Fruit fly (Drosophila melanogaster) whole organism, wandering third instar larva: ENCODE data around the gene CG11670.
A peak's percentile ranks its signal among the peaks of the same experiment; 100 is the strongest.

Source experiments
- Abd-B ChIP-seq: fragments of >200 bp; optimal IDR thresholded peaks from 2 replicates; lab custom pipeline; 2017; ENCODE audit warnings: missing biosample characterization, missing genetic modification characterization
- CG32264 ChIP-seq: fragments of 200-800 bp; sonication (Bioruptor generic); optimal IDR thresholded peaks from 2 replicates; lab custom pipeline; 2016; ENCODE audit warnings: missing biosample characterization, missing genetic modification characterization
- CG9705 ChIP-seq: fragments of 200-800 bp; sonication (Bioruptor generic); optimal IDR thresholded peaks from 2 replicates; lab custom pipeline; 2018; ENCODE audit warnings: missing biosample characterization, mild to moderate bottlenecking, missing genetic modification characterization
- CrebA ChIP-seq: fragments of 200-800 bp; sonication (Bioruptor generic); optimal IDR thresholded peaks from 2 replicates; lab custom pipeline; 2016; ENCODE audit warnings: missing biosample characterization, mild to moderate bottlenecking, missing genetic modification characterization, borderline replicate concordance
- Dif ChIP-seq: fragments of 200-275, 200-300 bp; sonication (Bioruptor generic); optimal IDR thresholded peaks from 2 replicates; lab custom pipeline; 2018; ENCODE audit warnings: missing biosample characterization, missing genetic modification characterization; ENCODE audit not compliant: partially characterized antibody
- GATAd ChIP-seq: sonication (Bioruptor generic); optimal IDR thresholded peaks from 2 replicates; lab custom pipeline; 2016; ENCODE audit warnings: missing biosample characterization, missing genetic modification characterization
- HLH106 ChIP-seq: fragments of 200-800 bp; optimal IDR thresholded peaks from 3 replicates; lab custom pipeline; 2019; ENCODE audit warnings: missing biosample characterization, mild to moderate bottlenecking, missing genetic modification characterization, moderate library complexity
- Hnf4 ChIP-seq: fragments of 200-800 bp; sonication (Bioruptor generic); optimal IDR thresholded peaks from 2 replicates; lab custom pipeline; 2016; ENCODE audit warnings: missing biosample characterization, mild to moderate bottlenecking, missing genetic modification characterization
- Hr78 ChIP-seq: fragments of >200 bp; optimal IDR thresholded peaks from 2 replicates; lab custom pipeline; 2017; ENCODE audit warnings: missing biosample characterization, missing genetic modification characterization
- Hr83 ChIP-seq: fragments of 200-300 bp; sonication (Bioruptor generic); optimal IDR thresholded peaks from 2 replicates; lab custom pipeline; 2016; ENCODE audit warnings: missing biosample characterization, mild to moderate bottlenecking, missing genetic modification characterization, moderate library complexity; ENCODE audit not compliant: poor library complexity, severe bottlenecking
- Jra ChIP-seq: sonication (Bioruptor generic); optimal IDR thresholded peaks from 2 replicates; lab custom pipeline; 2016; ENCODE audit warnings: missing biosample characterization, missing genetic modification characterization
- Mio ChIP-seq: sonication (Bioruptor generic); optimal IDR thresholded peaks from 2 replicates; lab custom pipeline; 2016; ENCODE audit warnings: missing biosample characterization, missing genetic modification characterization
- Myc ChIP-seq: fragments of >200 bp; optimal IDR thresholded peaks from 2 replicates; lab custom pipeline; 2017
- N ChIP-seq: fragments of >200 bp; optimal IDR thresholded peaks from 2 replicates; lab custom pipeline; 2018; ENCODE audit warnings: missing biosample characterization, missing external identifiers, missing genetic modification characterization
- OdsH ChIP-seq: fragments of 200-800 bp; sonication (Bioruptor generic); optimal IDR thresholded peaks from 2 replicates; lab custom pipeline; 2016; ENCODE audit warnings: missing biosample characterization, mild to moderate bottlenecking, missing genetic modification characterization
- Rel ChIP-seq, 2 experiments: fragments of 200-800 bp; sonication (Bioruptor generic) in 1 of 2; optimal IDR thresholded peaks; 2 replicates in 1 of 2; 3 replicates in 1 of 2; lab custom pipeline; 2016 to 2019; ENCODE audit warnings: mild to moderate bottlenecking in 2 of 2, missing biosample characterization in 2 of 2, missing genetic modification characterization in 2 of 2, moderate library complexity in 1 of 2
- Sp1 ChIP-seq: fragments of 200-800 bp; sonication (Bioruptor generic); optimal IDR thresholded peaks from 3 replicates; lab custom pipeline; 2019; ENCODE audit warnings: missing biosample characterization, mild to moderate bottlenecking, missing genetic modification characterization, moderate library complexity
- Vsx2 ChIP-seq: fragments of 200-300, 225-300 bp; sonication (Bioruptor generic); optimal IDR thresholded peaks from 2 replicates; lab custom pipeline; 2018; ENCODE audit warnings: missing biosample characterization, missing genetic modification characterization; ENCODE audit not compliant: partially characterized antibody
- br ChIP-seq: fragments of 200-800 bp; sonication (Bioruptor generic); optimal IDR thresholded peaks from 2 replicates; lab custom pipeline; 2016; ENCODE audit warnings: missing biosample characterization, missing genetic modification characterization
- brk ChIP-seq: fragments of 200-800 bp; sonication (Bioruptor generic); optimal IDR thresholded peaks from 2 replicates; lab custom pipeline; 2016; ENCODE audit warnings: missing biosample characterization, mild to moderate bottlenecking, missing genetic modification characterization
- dl ChIP-seq, 2 experiments: fragments of 175-275, 200-275 bp in 1 of 2; fragments of 200-275 bp in 1 of 2; sonication (Bioruptor generic); optimal IDR thresholded peaks; lab custom pipeline; 2018; ENCODE audit warnings: mild to moderate bottlenecking in 2 of 2, missing biosample characterization in 2 of 2, missing genetic modification characterization in 2 of 2, moderate library complexity in 2 of 2; ENCODE audit not compliant: partially characterized antibody in 2 of 2, insufficient read depth in 1 of 2
- dmrt93B ChIP-seq: fragments of 200-800 bp; sonication (Bioruptor generic); optimal IDR thresholded peaks from 2 replicates; lab custom pipeline; 2018; ENCODE audit warnings: missing biosample characterization, mild to moderate bottlenecking, missing genetic modification characterization
- foxo ChIP-seq, 2 experiments: fragments of 200-800 bp; sonication (Bioruptor generic); optimal IDR thresholded peaks; 2 replicates in 1 of 2; 3 replicates in 1 of 2; lab custom pipeline; 2016 to 2017; ENCODE audit warnings: missing biosample characterization in 2 of 2, missing genetic modification characterization in 2 of 2
- fru ChIP-seq: fragments of 200-800 bp; sonication (Bioruptor generic); optimal IDR thresholded peaks from 3 replicates; lab custom pipeline; 2016; ENCODE audit warnings: missing biosample characterization, mild to moderate bottlenecking, missing genetic modification characterization
- h ChIP-seq: fragments of 200-800 bp; sonication (Bioruptor generic); optimal IDR thresholded peaks from 3 replicates; lab custom pipeline; 2016; ENCODE audit warnings: missing biosample characterization, mild to moderate bottlenecking, missing genetic modification characterization
- jim ChIP-seq: fragments of 175-275, 200-325 bp; sonication (Bioruptor generic); optimal IDR thresholded peaks from 2 replicates; lab custom pipeline; 2016; ENCODE audit warnings: missing biosample characterization, mild to moderate bottlenecking, missing genetic modification characterization
- lola ChIP-seq: fragments of >200 bp; optimal IDR thresholded peaks from 2 replicates; lab custom pipeline; 2017; ENCODE audit warnings: missing biosample characterization, missing genetic modification characterization
- pan ChIP-seq: fragments of >200 bp; optimal IDR thresholded peaks from 2 replicates; lab custom pipeline; 2017
- psq ChIP-seq: fragments of 200-800 bp; sonication (Bioruptor generic); optimal IDR thresholded peaks from 3 replicates; lab custom pipeline; 2017; ENCODE audit warnings: missing biosample characterization, mild to moderate bottlenecking, missing genetic modification characterization, moderate library complexity
- rgr ChIP-seq: fragments of 200-800 bp; sonication (Bioruptor generic); optimal IDR thresholded peaks from 3 replicates; lab custom pipeline; 2016; ENCODE audit warnings: missing biosample characterization, mild to moderate bottlenecking, missing genetic modification characterization
- sv ChIP-seq: fragments of 200-800 bp; sonication (Bioruptor generic); optimal IDR thresholded peaks from 3 replicates; lab custom pipeline; 2016; ENCODE audit warnings: missing biosample characterization, missing genetic modification characterization
- tai ChIP-seq: sonication (Bioruptor generic); optimal IDR thresholded peaks from 2 replicates; lab custom pipeline; 2016; ENCODE audit warnings: missing biosample characterization, missing genetic modification characterization
- usp ChIP-seq: fragments of >200 bp; optimal IDR thresholded peaks from 2 replicates; lab custom pipeline; 2017; ENCODE audit warnings: missing biosample characterization, missing genetic modification characterization
- woc ChIP-seq: sonication (Bioruptor generic); optimal IDR thresholded peaks from 2 replicates; lab custom pipeline; 2016; ENCODE audit warnings: missing biosample characterization, mild to moderate bottlenecking, missing genetic modification characterization

Gene CG11670

dm6 chr3R:12998234-12998591 lies 43.6 kb upstream of the CG11670 start:
- TF ChIP-seq OdsH (GFP tag; lab: Kevin White, UChicago) (no peak), Rel (GFP tag; optimal IDR thresholded peaks at IDR 0.05; lab: Kevin White, UChicago) (no peak), Rel (tag; optimal IDR thresholded peaks at IDR 0.05; lab: Kevin White, UChicago) (no peak), brk (GFP tag; lab: Kevin White, UChicago) (no peak), tai (GFP tag; lab: Kevin White, UChicago) (no peak), br (no peak), psq (GFP tag; lab: Kevin White, UChicago) (no peak), Myc (lab: Kevin White, UChicago) (no peak), foxo (GFP tag; optimal IDR thresholded peaks at IDR 0.05; lab: Kevin White, UChicago) (no peak), GATAd (GFP tag; lab: Kevin White, UChicago) (no peak), Mio (GFP tag; lab: Kevin White, UChicago) (no peak), woc (GFP tag; lab: Kevin White, UChicago) (no peak), CG9705 (GFP tag; lab: Kevin White, UChicago) (no peak)

dm6 chr3R:13009595-13009994 lies 32.3 kb upstream of the CG11670 start, which contains the start of gene CG11656:
TSS of gene CG11656 (plus strand) at chr3R:13009895.
- no peak for TF ChIP-seq Hr78 (GFP tag; lab: Kevin White, UChicago)
- TF ChIP-seq foxo (GFP tag; optimal IDR thresholded peaks at IDR 0.05; lab: Kevin White, UChicago): no peak
- no peak for TF ChIP-seq CG9705 (GFP tag; lab: Kevin White, UChicago)
- no peak for TF ChIP-seq usp
- TF ChIP-seq sv: no peak
- TF ChIP-seq GATAd (GFP tag; lab: Kevin White, UChicago): no peak
- TF ChIP-seq jim (GFP tag; lab: Kevin White, UChicago): no peak
- TF ChIP-seq Jra (GFP tag; lab: Kevin White, UChicago): no peak
- no peak for TF ChIP-seq HLH106 (tag; lab: Kevin White, UChicago)
- no peak for TF ChIP-seq Mio (GFP tag; lab: Kevin White, UChicago)
- no peak for TF ChIP-seq CrebA (GFP tag; lab: Kevin White, UChicago)
- TF ChIP-seq Dif (GFP tag; lab: Kevin White, UChicago): no peak
- TF ChIP-seq Sp1: no peak
- TF ChIP-seq lola: no peak
- no peak for TF ChIP-seq h (GFP tag; lab: Kevin White, UChicago)
- no peak for TF ChIP-seq Abd-B (GFP tag; lab: Kevin White, UChicago)
- no peak for TF ChIP-seq dmrt93B (GFP tag; lab: Kevin White, UChicago)
- TF ChIP-seq tai (GFP tag; lab: Kevin White, UChicago): no peak

- TF ChIP-seq Dif (GFP tag; lab: Kevin White, UChicago) (peak; percentile 4), sv (no peak), Vsx2 (GFP tag; lab: Kevin White, UChicago) (no peak), Hr83 (GFP tag; lab: Kevin White, UChicago) (no peak), Hnf4 (GFP tag; lab: Kevin White, UChicago) (no peak), N (GFP tag; lab: Kevin White, UChicago) (peak; percentile 45), Mio (GFP tag; lab: Kevin White, UChicago) (no peak), CG32264 (GFP tag; lab: Kevin White, UChicago) (no peak), rgr (GFP tag; lab: Kevin White, UChicago) (no peak), lola (no peak), dl (GFP tag; optimal IDR thresholded peaks at IDR 0.05; lab: Kevin White, UChicago; ENCODE audit: insufficient read depth in 1 of 2, partially characterized antibody in 2 of 2) (no peak), pan (lab: Kevin White, UChicago) (no peak), br (no peak), jim (GFP tag; lab: Kevin White, UChicago) (no peak), Hr78 (GFP tag; lab: Kevin White, UChicago) (no peak), fru (GFP tag; lab: Kevin White, UChicago) (peak; percentile 88), tai (GFP tag; lab: Kevin White, UChicago) (no peak), Jra (GFP tag; lab: Kevin White, UChicago) (no peak)
Measured at dm6 chr3R:13010905-13011620, 30.8 kb upstream of the CG11670 start, which contains the start of gene CG8031. TSS of gene CG8031 (minus strand) at chr3R:13011310.
